Fruit fly (Drosophila melanogaster) Kc167 (cell line): ENCODE results near the gene Rcd4.

ENCODE experiments used
- Myc ChIP-seq: fragments of >200 bp; optimal IDR thresholded peaks from 2 replicates; lab custom pipeline; 2017; ENCODE audit warnings: missing external identifiers
- psq ChIP-seq: fragments of >200 bp; optimal IDR thresholded peaks from 2 replicates; lab custom pipeline; 2017; ENCODE audit warnings: missing external identifiers
- ttk ChIP-seq: sonication (Bioruptor generic); optimal IDR thresholded peaks from 2 replicates; lab custom pipeline; 2017; ENCODE audit warnings: missing external identifiers

DNA sequence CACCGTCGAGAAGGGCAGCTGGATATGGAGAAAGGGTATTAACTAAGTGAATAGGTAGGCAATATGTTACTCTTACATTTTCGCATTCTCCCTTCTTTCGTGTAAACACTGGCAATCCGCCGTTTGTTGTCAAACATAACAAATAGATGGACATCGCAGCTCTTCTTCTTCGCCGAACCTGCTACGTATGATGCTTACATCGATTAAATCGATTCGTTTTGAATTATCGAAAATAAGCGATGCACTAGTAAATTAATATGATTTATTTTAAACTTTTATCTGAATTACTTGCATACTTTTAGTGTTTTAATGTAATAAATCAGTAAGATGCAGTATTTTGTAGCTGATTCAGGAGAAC lies 20.2 kb downstream of the Rcd4 start, which contains the start of gene fy:
- TF ChIP-seq psq (no peak), ttk (lab: Kevin White, UChicago) (no peak), Myc (lab: Kevin White, UChicago) (no peak)
